Worm (Caenorhabditis elegans) whole organism, L4/young adult: ENCODE data around the gene dmsr-8.

Experiments
- W03F9.2 ChIP-seq: fragments of 150-350 bp; optimal IDR thresholded peaks from 2 replicates; lab custom pipeline; 2014; ENCODE audit warnings: missing biosample characterization, missing genetic modification characterization
- him-1 ChIP-seq: sonication (generic microtip); optimal IDR thresholded peaks from 2 replicates; lab custom pipeline; 2016; ENCODE audit warnings: missing genotype, missing genetic modification reagents, missing genetic modification characterization, missing compliant biosample characterization

DNA sequence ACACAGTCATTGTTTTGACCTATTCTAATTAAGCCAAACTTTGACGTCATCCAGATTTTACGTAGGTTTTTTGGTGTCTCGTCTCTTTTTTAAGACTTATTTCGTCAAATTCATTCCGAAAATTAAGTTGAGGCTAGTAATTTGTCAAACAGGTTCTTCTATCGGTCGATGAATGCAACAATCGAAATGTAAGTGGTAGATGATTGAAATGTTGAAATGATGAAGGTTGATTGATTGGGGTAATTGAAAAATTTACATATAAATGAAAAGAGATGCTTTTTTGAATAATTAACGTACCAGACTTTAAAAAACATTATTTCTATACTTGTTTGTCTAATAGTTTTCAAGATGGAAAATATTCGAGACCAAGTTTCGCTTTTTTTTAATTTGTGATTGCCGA, 42.2 kb upstream of the dmsr-8 start:
- TF ChIP-seq W03F9.2 (tag; lab: Kevin White, UChicago) (no peak), him-1 (tag; lab: Kevin White, UChicago) (no peak)
